Worm (Caenorhabditis elegans): ENCODE data around the gene zfp-1.
A peak's percentile ranks its signal among the peaks of the same experiment; 100 is the strongest.

DNA sequence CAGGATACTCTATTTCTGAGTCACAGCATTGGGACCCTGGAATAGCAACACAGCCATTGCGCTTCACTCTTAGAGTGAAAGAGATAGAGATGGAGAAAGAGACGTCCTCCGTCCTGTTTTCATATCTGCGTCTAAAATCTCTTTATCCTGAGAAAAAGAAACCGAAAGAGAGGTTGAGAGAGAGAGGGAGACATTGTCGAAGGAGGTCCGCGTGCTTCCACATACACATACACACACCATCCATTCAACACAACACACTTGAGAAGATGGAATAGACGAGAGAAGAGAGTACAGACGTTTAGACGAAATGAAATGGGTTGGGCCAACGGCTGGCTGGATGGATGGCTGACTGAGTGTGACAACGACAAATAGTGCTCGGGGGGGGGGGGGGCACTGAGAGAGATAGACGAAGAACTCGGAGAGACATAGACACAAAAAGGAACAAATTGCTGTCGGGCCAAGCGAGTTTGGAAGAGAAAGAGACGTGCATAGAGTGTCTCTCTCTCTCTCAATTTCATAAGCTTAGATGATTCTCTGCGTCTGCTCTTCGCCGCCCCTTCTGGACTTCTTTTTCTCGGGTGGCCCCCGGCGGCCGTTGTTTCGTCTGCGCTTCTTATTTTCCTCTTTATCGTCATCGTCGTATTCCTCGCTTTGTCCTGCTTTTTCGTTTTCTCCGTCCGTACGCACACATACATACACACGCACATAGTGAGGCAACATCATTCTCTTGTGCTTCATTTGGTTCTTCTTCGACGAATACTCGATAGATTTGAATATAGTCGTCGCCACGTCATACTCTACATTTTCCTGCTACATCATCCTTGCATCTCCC is 8.8 kb downstream of the zfp-1 start, which contains the start of gene F54F2.6:
- TF ChIP-seq zag-1 (tag; optimal IDR thresholded peaks at IDR 0.05) (peak; percentile 92), nhr-12 (tag; optimal IDR thresholded peaks at IDR 0.05) (no peak)
